Fruit fly (Drosophila melanogaster) whole organism, embryonic: ENCODE results near the gene CG2528.

Experiments used
- CG11085 ChIP-seq: fragments of 200-800 bp; sonication (Bioruptor generic); IDR thresholded peaks from 2 replicates; pipeline ENCODE4 v1.3.6; 2022; ENCODE audit warnings: missing biosample characterization, missing genetic modification characterization
- CG11456 ChIP-seq: fragments of 200-800 bp; sonication (Bioruptor generic); IDR thresholded peaks from 3 replicates; pipeline ENCODE4 v1.3.6; 2022; ENCODE audit warnings: missing biosample characterization, missing genetic modification characterization
- CG11695 ChIP-seq: fragments of 200-800 bp; sonication (Bioruptor generic); IDR thresholded peaks from 3 replicates; pipeline ENCODE4 v1.3.6; 2022; ENCODE audit warnings: missing biosample characterization, missing genetic modification characterization
- CG1233 ChIP-seq: fragments of 200-800 bp; sonication (Bioruptor generic); optimal IDR thresholded peaks from 4 replicates; lab custom pipeline; 2018; ENCODE audit warnings: missing biosample characterization, mild to moderate bottlenecking, missing genetic modification characterization
- CG14014 ChIP-seq: fragments of 200-800 bp; sonication (Bioruptor generic); IDR thresholded peaks from 2 replicates; pipeline ENCODE4 v1.3.6; 2022; ENCODE audit warnings: missing biosample characterization, missing genetic modification characterization
- CG17385 ChIP-seq: fragments of 200-800 bp; sonication (Bioruptor generic); optimal IDR thresholded peaks from 3 replicates; lab custom pipeline; 2018; ENCODE audit warnings: missing biosample characterization, mild to moderate bottlenecking, missing genetic modification characterization
- CG32767 ChIP-seq: fragments of 200-800 bp; sonication (Bioruptor generic); IDR thresholded peaks from 2 replicates; pipeline ENCODE4 v1.3.6; 2022; ENCODE audit warnings: missing biosample characterization, missing genetic modification characterization
- CG34224 ChIP-seq: fragments of 200-800 bp; sonication (Bioruptor generic); IDR thresholded peaks from 3 replicates; pipeline ENCODE4 v1.3.6; 2022; ENCODE audit warnings: missing biosample characterization, missing genetic modification characterization; ENCODE audit not compliant: partially characterized antibody
- CG4328 ChIP-seq: fragments of 200-800 bp; sonication (Bioruptor generic); optimal IDR thresholded peaks from 3 replicates; lab custom pipeline; 2017; ENCODE audit warnings: missing biosample characterization, missing genetic modification reagents, missing genetic modification characterization
- CG9932 ChIP-seq: fragments of 200-800 bp; sonication (Bioruptor generic); IDR thresholded peaks from 2 replicates; pipeline ENCODE4 v1.3.6; 2022; ENCODE audit warnings: missing biosample characterization, missing genetic modification characterization
- D19A ChIP-seq: fragments of 200-800 bp; optimal IDR thresholded peaks from 3 replicates; lab custom pipeline; 2019; ENCODE audit warnings: missing biosample characterization, mild to moderate bottlenecking, missing genetic modification characterization, moderate library complexity
- Dll ChIP-seq: fragments of 200-800 bp; sonication (Bioruptor generic); IDR thresholded peaks from 4 replicates; pipeline ENCODE4 v1.3.6; 2022; ENCODE audit warnings: missing biosample characterization, missing genetic modification characterization; ENCODE audit not compliant: partially characterized antibody
- Dp ChIP-seq: fragments of 200-800 bp; sonication (Bioruptor generic); optimal IDR thresholded peaks from 2 replicates; lab custom pipeline; 2018; ENCODE audit warnings: missing biosample characterization, mild to moderate bottlenecking, missing genetic modification characterization, moderate library complexity
- GATAe ChIP-seq: fragments of 200-800 bp; sonication (Bioruptor generic); conservative IDR thresholded peaks from 2 replicates; pipeline ENCODE4 v1.3.6; 2022; ENCODE audit warnings: missing biosample characterization, missing genetic modification characterization
- Hmx ChIP-seq: fragments of 200-800 bp; sonication (Bioruptor generic); optimal IDR thresholded peaks from 2 replicates; lab custom pipeline; 2016; ENCODE audit warnings: missing biosample characterization, missing genetic modification characterization
- Hr78 ChIP-seq, 2 experiments: fragments of 200-800 bp in 1 of 2; fragments of >200 bp in 1 of 2; sonication (Bioruptor generic) in 1 of 2; optimal IDR thresholded peaks; 2 replicates each; lab custom pipeline; 2017 to 2019; ENCODE audit warnings: missing biosample characterization in 2 of 2, missing genetic modification characterization in 2 of 2, mild to moderate bottlenecking in 1 of 2, moderate library complexity in 1 of 2
- Nf-YB ChIP-seq: fragments of 200-800 bp; sonication (Bioruptor generic); optimal IDR thresholded peaks from 3 replicates; lab custom pipeline; 2019; ENCODE audit warnings: missing biosample characterization, mild to moderate bottlenecking, missing genetic modification characterization, moderate library complexity
- Nf-YC ChIP-seq: fragments of 200-800 bp; optimal IDR thresholded peaks from 3 replicates; lab custom pipeline; 2019; ENCODE audit warnings: missing biosample characterization, mild to moderate bottlenecking, missing genetic modification characterization, moderate library complexity
- Pdp1 ChIP-seq, 2 experiments: fragments of 200-800 bp; sonication (Bioruptor generic); optimal IDR thresholded peaks; 3 replicates each; lab custom pipeline; 2016; ENCODE audit warnings: missing biosample characterization in 2 of 2, missing genetic modification characterization in 2 of 2, mild to moderate bottlenecking in 1 of 2, moderate library complexity in 1 of 2
- Ptx1 ChIP-seq: fragments of 200-800 bp; sonication (Bioruptor generic); IDR thresholded peaks from 2 replicates; pipeline ENCODE4 v1.3.6; 2022; ENCODE audit warnings: missing biosample characterization, missing genetic modification characterization
- Spps ChIP-seq: fragments of 200-800 bp; sonication (Bioruptor generic); optimal IDR thresholded peaks from 2 replicates; lab custom pipeline; 2018; ENCODE audit warnings: missing biosample characterization, mild to moderate bottlenecking, missing genetic modification characterization
- Tbp ChIP-seq: fragments of >200 bp; optimal IDR thresholded peaks from 2 replicates; lab custom pipeline; 2018; ENCODE audit warnings: missing biosample characterization, missing genetic modification characterization
- Vsx1 ChIP-seq: fragments of 200-800 bp; sonication (Bioruptor generic); optimal IDR thresholded peaks from 2 replicates; lab custom pipeline; 2017; ENCODE audit warnings: missing biosample characterization, mild to moderate bottlenecking, missing genetic modification characterization, missing genetic modification reagents
- ab ChIP-seq: fragments of 200-800 bp; sonication (Bioruptor generic); optimal IDR thresholded peaks from 2 replicates; lab custom pipeline; 2016; ENCODE audit warnings: missing biosample characterization, missing genetic modification characterization
- ac ChIP-seq: fragments of 200-800 bp; sonication (Bioruptor generic); optimal IDR thresholded peaks from 3 replicates; lab custom pipeline; 2017; ENCODE audit warnings: missing biosample characterization, mild to moderate bottlenecking, missing genetic modification characterization
- bab2 ChIP-seq: fragments of 200-800 bp; sonication (Bioruptor generic); optimal IDR thresholded peaks from 2 replicates; lab custom pipeline; 2016; ENCODE audit warnings: missing biosample characterization, missing genetic modification characterization
- cad ChIP-seq: fragments of >200 bp; optimal IDR thresholded peaks from 2 replicates; lab custom pipeline; 2017; ENCODE audit warnings: missing biosample characterization, missing genetic modification characterization
- crol ChIP-seq: fragments of 200-800 bp; sonication (Bioruptor generic); IDR thresholded peaks from 2 replicates; pipeline ENCODE4 v1.3.6; 2022; ENCODE audit warnings: missing biosample characterization, missing genetic modification characterization
- disco-r ChIP-seq: fragments of 200-800 bp; sonication (Bioruptor generic); optimal IDR thresholded peaks from 2 replicates; lab custom pipeline; 2016; ENCODE audit warnings: missing biosample characterization, missing genetic modification characterization
- dm ChIP-seq: fragments of 200-800 bp; sonication (Bioruptor generic); optimal IDR thresholded peaks from 3 replicates; lab custom pipeline; 2016; ENCODE audit warnings: missing biosample characterization, missing genetic modification characterization
- fd96Cb ChIP-seq: fragments of 200-800 bp; sonication (Bioruptor generic); optimal IDR thresholded peaks from 2 replicates; lab custom pipeline; 2018; ENCODE audit warnings: missing biosample characterization, mild to moderate bottlenecking, missing genetic modification characterization, moderate library complexity
- gsb-n ChIP-seq: fragments of 200-800 bp; sonication (Bioruptor generic); optimal IDR thresholded peaks from 3 replicates; lab custom pipeline; 2018; ENCODE audit warnings: missing biosample characterization, mild to moderate bottlenecking, missing genetic modification characterization
- hth ChIP-seq: fragments of >200 bp; optimal IDR thresholded peaks from 2 replicates; lab custom pipeline; 2017; ENCODE audit warnings: inconsistent platforms
- ind ChIP-seq: fragments of 200-800 bp; sonication (Bioruptor generic); optimal IDR thresholded peaks from 3 replicates; lab custom pipeline; 2016; ENCODE audit warnings: missing biosample characterization, missing genetic modification characterization
- inv ChIP-seq: fragments of 200-800 bp; sonication (Bioruptor generic); IDR thresholded peaks from 2 replicates; pipeline ENCODE4 v1.3.6; 2022; ENCODE audit warnings: missing biosample characterization, missing genetic modification characterization; ENCODE audit not compliant: partially characterized antibody
- jigr1 ChIP-seq: fragments of 200-800 bp; sonication (Bioruptor generic); IDR thresholded peaks from 3 replicates; pipeline ENCODE4 v1.3.6; 2022; ENCODE audit warnings: missing biosample characterization, missing genetic modification characterization
- kah ChIP-seq: fragments of 200-800 bp; sonication (Bioruptor generic); optimal IDR thresholded peaks from 2 replicates; lab custom pipeline; 2018; ENCODE audit warnings: missing biosample characterization, mild to moderate bottlenecking, missing genetic modification characterization
- maf-S ChIP-seq: fragments of 200-800 bp; sonication (Bioruptor generic); optimal IDR thresholded peaks from 2 replicates; lab custom pipeline; 2016; ENCODE audit warnings: missing biosample characterization, missing genetic modification characterization
- pfk ChIP-seq: fragments of 200-800 bp; sonication (Bioruptor generic); optimal IDR thresholded peaks from 2 replicates; lab custom pipeline; 2018; ENCODE audit warnings: missing biosample characterization, mild to moderate bottlenecking, missing genetic modification characterization, moderate library complexity
- repo ChIP-seq: fragments of 200-800 bp; sonication (Bioruptor generic); optimal IDR thresholded peaks from 2 replicates; lab custom pipeline; 2016; ENCODE audit warnings: missing biosample characterization, missing genetic modification characterization
- sc ChIP-seq, 3 experiments: fragments of >200 bp in 2 of 3; fragments of 200-800 bp in 1 of 3; sonication (Bioruptor generic) in 1 of 3; optimal IDR thresholded peaks; 2 replicates in 2 of 3; 3 replicates in 1 of 3; lab custom pipeline; 2017; ENCODE audit warnings: mild to moderate bottlenecking in 1 of 3, missing biosample characterization in 1 of 3, missing genetic modification characterization in 1 of 3, missing genetic modification reagents in 1 of 3
- sd ChIP-seq: fragments of 200-800 bp; sonication (Bioruptor generic); optimal IDR thresholded peaks from 3 replicates; lab custom pipeline; 2018; ENCODE audit warnings: missing biosample characterization, mild to moderate bottlenecking, missing genetic modification characterization, moderate library complexity
- sens-2 ChIP-seq: fragments of 200-800 bp; sonication (Bioruptor generic); IDR thresholded peaks from 2 replicates; pipeline ENCODE4 v1.3.6; 2022; ENCODE audit warnings: missing biosample characterization, missing genetic modification characterization
- sim ChIP-seq: fragments of 200-800 bp; sonication (Bioruptor generic); IDR thresholded peaks from 2 replicates; pipeline ENCODE4 v1.3.6; 2022; ENCODE audit warnings: missing biosample characterization, missing genetic modification characterization
- stc ChIP-seq: fragments of 200-800 bp; sonication (Bioruptor generic); IDR thresholded peaks from 2 replicates; pipeline ENCODE4 v1.3.6; 2022; ENCODE audit warnings: missing biosample characterization, missing genetic modification characterization
- sug ChIP-seq: fragments of 200-800 bp; optimal IDR thresholded peaks from 2 replicates; lab custom pipeline; 2019; ENCODE audit warnings: missing biosample characterization, mild to moderate bottlenecking, missing genetic modification characterization, moderate library complexity
- ttk ChIP-seq: fragments of 200-800 bp; sonication (Bioruptor generic); IDR thresholded peaks from 2 replicates; pipeline ENCODE4 v2.1.2; 2022; ENCODE audit warnings: missing biosample characterization, missing genetic modification characterization
- usp ChIP-seq: fragments of >200 bp; optimal IDR thresholded peaks from 2 replicates; lab custom pipeline; 2017; ENCODE audit warnings: missing biosample characterization, missing genetic modification characterization
- vvl ChIP-seq: fragments of 200-800 bp; sonication (Bioruptor generic); IDR thresholded peaks from 2 replicates; pipeline ENCODE4 v1.3.6; 2022; ENCODE audit warnings: missing biosample characterization, missing genetic modification characterization
- yki ChIP-seq: fragments of >200 bp; optimal IDR thresholded peaks from 3 replicates; lab custom pipeline; 2018
- z ChIP-seq: fragments of 200-800 bp; sonication (Bioruptor generic); IDR thresholded peaks from 3 replicates; pipeline ENCODE4 v1.3.6; 2022; ENCODE audit warnings: missing biosample characterization, missing genetic modification characterization
- zfh1 ChIP-seq: fragments of 200-800 bp; sonication (Bioruptor generic); IDR thresholded peaks from 3 replicates; pipeline ENCODE4 v1.3.6; 2022; ENCODE audit warnings: missing biosample characterization, missing genetic modification characterization

Gene CG2528

dm6 chr2L:22018861-22019270, 26.1 kb upstream of the CG2528 start, which contains the start of gene tio (continued):
- TF ChIP-seq sd (tag; lab: Kevin White, UChicago) (no peak), zfh1 (GFP tag; lab: Robert Waterston, UW) (no peak), sens-2 (GFP tag; lab: Robert Waterston, UW) (no peak; the same call in 1 of the 2 replicates), hth (lab: Kevin White, UChicago) (peak; percentile 29), CG1233 (GFP tag; lab: Kevin White, UChicago) (no peak), CG11695 (peak; percentile 24; the same call in 1 of the 3 replicates), z (GFP tag; lab: Robert Waterston, UW) (peak; percentile 84), Ptx1 (GFP tag; lab: Robert Waterston, UW) (no peak), ac (GFP tag; lab: Kevin White, UChicago) (peak; percentile 67), pfk (GFP tag; lab: Kevin White, UChicago) (peak; percentile 50), Spps (no peak), stc (GFP tag; lab: Robert Waterston, UW) (peak; percentile 14; the same call in 1 of the 2 replicates), sim (0 out of 2 replicates have a peak, but pooled peaks have one; percentile 20), ind (GFP tag; lab: Kevin White, UChicago) (no peak), Pdp1 (GFP tag; optimal IDR thresholded peaks at IDR 0.05; lab: Kevin White, UChicago) (no peak), gsb-n (tag; lab: Kevin White, UChicago) (no peak), Nf-YB (GFP tag; lab: Kevin White, UChicago) (peak; percentile 80), Hmx (GFP tag; lab: Kevin White, UChicago) (no peak), dm (GFP tag; lab: Kevin White, UChicago) (no peak), Hr78 (GFP tag; optimal IDR thresholded peaks at IDR 0.05; lab: Kevin White, UChicago) (peak in 1 of 2 experiments; percentile 41), inv (GFP tag; lab: Robert Waterston, UW) (no peak), vvl (GFP tag; lab: Robert Waterston, UW) (peak; percentile 46), GATAe (no peak), D19A (tag; lab: Kevin White, UChicago) (no peak), CG4328 (GFP tag; lab: Kevin White, UChicago) (no peak), ttk (GFP tag; lab: Robert Waterston, UW) (no peak), Vsx1 (GFP tag; lab: Kevin White, UChicago) (no peak), Dp (GFP tag; lab: Kevin White, UChicago) (no peak), CG9932 (GFP tag; lab: Robert Waterston, UW) (peak; percentile 30; the same call in 1 of the 2 replicates), CG11085 (GFP tag; lab: Robert Waterston, UW) (no peak), yki (lab: Kevin White, UChicago) (peak; percentile 99), CG32767 (GFP tag; lab: Robert Waterston, UW) (0 out of 2 replicates have a peak, but pooled peaks have one; percentile 18), crol (GFP tag; lab: Robert Waterston, UW) (peak; percentile 79), Dll (GFP tag; lab: Robert Waterston, UW) (peak; percentile 71; the same call in 3 of the 4 replicates), CG17385 (peak; percentile 41), repo (GFP tag; lab: Kevin White, UChicago) (no peak), sc (optimal IDR thresholded peaks at IDR 0.05; lab: Kevin White, UChicago) (no peak), sc (GFP tag; optimal IDR thresholded peaks at IDR 0.05; lab: Kevin White, UChicago) (no peak), Nf-YC (tag; lab: Kevin White, UChicago) (peak; percentile 81), cad (GFP tag; lab: Kevin White, UChicago) (peak; percentile 67), Tbp (GFP tag; lab: Kevin White, UChicago) (no peak), fd96Cb (tag; lab: Kevin White, UChicago) (no peak), CG14014 (GFP tag; lab: Robert Waterston, UW) (no peak), ab (GFP tag; lab: Kevin White, UChicago) (no peak), sug (tag; lab: Kevin White, UChicago) (no peak), bab2 (GFP tag; lab: Kevin White, UChicago) (no peak), kah (GFP tag; lab: Kevin White, UChicago) (peak; percentile 91), maf-S (GFP tag; lab: Kevin White, UChicago) (no peak), disco-r (GFP tag; lab: Kevin White, UChicago) (no peak), CG11456 (GFP tag; lab: Robert Waterston, UW) (0 out of 3 replicates have a peak, but pooled peaks have one; percentile 13), CG34224 (GFP tag; lab: Robert Waterston, UW) (peak; percentile 63), jigr1 (no peak), usp (GFP tag; lab: Kevin White, UChicago) (no peak)
